Fruit fly (Drosophila melanogaster): Measurements from ENCODE around the gene CG5885.

The CG5885 gene

dm6 chr2L:9887856-9888269, 30.3 kb downstream of the CG5885 start, which contains the start of gene Fkbp59 (continued):
- TF ChIP-seq CG14667 (GFP tag; IDR thresholded peaks at IDR 0.05) (no peak), CG12659 (GFP tag; optimal IDR thresholded peaks at IDR 0.05) (peak; percentile 37), unc-4 (GFP tag; IDR thresholded peaks at IDR 0.05; ENCODE audit: partially characterized antibody) (peak; percentile 60), CG42726 (GFP tag; IDR thresholded peaks at IDR 0.05; ENCODE audit: partially characterized antibody) (peak; percentile 40; the same call in 1 of the 2 replicates), Atf-2 (GFP tag; optimal IDR thresholded peaks at IDR 0.05) (no peak), CG34376 (GFP tag; optimal IDR thresholded peaks at IDR 0.05) (no peak), lov (optimal IDR thresholded peaks at IDR 0.05) (no peak), lov (GFP tag; IDR thresholded peaks at IDR 0.05) (no peak), Trl (optimal IDR thresholded peaks at IDR 0.05) (no peak), Trl (GFP tag; optimal IDR thresholded peaks at IDR 0.05) (no peak), sc (optimal IDR thresholded peaks at IDR 0.05) (no peak), sc (GFP tag; optimal IDR thresholded peaks at IDR 0.05) (no peak), CrebB (tag; optimal IDR thresholded peaks at IDR 0.05) (peak; percentile 20), CG2116 (GFP tag; optimal IDR thresholded peaks at IDR 0.05) (peak; percentile 33), CG13287 (GFP tag; IDR thresholded peaks at IDR 0.05; ENCODE audit: partially characterized antibody) (peak; percentile 82), CG11093 (GFP tag; IDR thresholded peaks at IDR 0.05) (no peak), dpn (GFP tag; optimal IDR thresholded peaks at IDR 0.05) (peak in 1 of 2 experiments; percentile 4), H15 (GFP tag; IDR thresholded peaks at IDR 0.05) (no peak), grn (GFP tag; optimal IDR thresholded peaks at IDR 0.05) (no peak), CG6683 (GFP tag; optimal IDR thresholded peaks at IDR 0.05) (no peak), Ets65A (GFP tag) (no peak), phol (tag; optimal IDR thresholded peaks at IDR 0.05) (peak; percentile 12), sisA (GFP tag; IDR thresholded peaks at IDR 0.05) (no peak), Vsx1 (GFP tag; optimal IDR thresholded peaks at IDR 0.05) (peak; percentile 99), CG34422 (GFP tag; IDR thresholded peaks at IDR 0.05) (peak; percentile 54; the same call in 1 of the 3 replicates), Kr (GFP tag; optimal IDR thresholded peaks at IDR 0.05) (no peak), Dref (GFP tag; IDR thresholded peaks at IDR 0.05) (peak; percentile 40; the same call in 1 of the 2 replicates), row (GFP tag; IDR thresholded peaks at IDR 0.05) (no peak; the same call in 2 of the 3 replicates), CG13296 (GFP tag; optimal IDR thresholded peaks at IDR 0.05) (no peak), Meics (GFP tag; optimal IDR thresholded peaks at IDR 0.05) (no peak), btn (GFP tag; optimal IDR thresholded peaks at IDR 0.05) (no peak), chinmo (GFP tag; IDR thresholded peaks at IDR 0.05; ENCODE audit: partially characterized antibody) (0 out of 4 replicates have a peak, but pooled peaks have one; percentile 46), Ptx1 (GFP tag; IDR thresholded peaks at IDR 0.05) (no peak), CG16813 (GFP tag; IDR thresholded peaks at IDR 0.05; ENCODE audit: partially characterized antibody) (peak; percentile 55), bbx (GFP tag; IDR thresholded peaks at IDR 0.05; ENCODE audit: partially characterized antibody) (peak; percentile 82), her (GFP tag; optimal IDR thresholded peaks at IDR 0.05) (peak; percentile 69), nom (GFP tag; optimal IDR thresholded peaks at IDR 0.05) (peak; percentile 22), lilli (GFP tag; optimal IDR thresholded peaks at IDR 0.05) (peak; percentile 18), Dll (GFP tag; IDR thresholded peaks at IDR 0.05; ENCODE audit: partially characterized antibody) (peak; percentile 62; the same call in 3 of the 4 replicates), nerfin-2 (GFP tag; IDR thresholded peaks at IDR 0.05; ENCODE audit: partially characterized antibody) (peak; percentile 96), stwl (tag; optimal IDR thresholded peaks at IDR 0.05) (peak; percentile 73), CG11695 (GFP tag; IDR thresholded peaks at IDR 0.05) (no peak), CG17612 (GFP tag; IDR thresholded peaks at IDR 0.05) (no peak), Ssrp (tag; optimal IDR thresholded peaks at IDR 0.05) (no peak), bab2 (GFP tag; optimal IDR thresholded peaks at IDR 0.05) (no peak), rib (GFP tag; IDR thresholded peaks at IDR 0.05) (0 out of 2 replicates have a peak, but pooled peaks have one; percentile 47), CG17829 (tag; optimal IDR thresholded peaks at IDR 0.05) (peak; percentile 9), insv (GFP tag; optimal IDR thresholded peaks at IDR 0.05) (peak in 1 of 2 experiments; percentile 43), esg (GFP tag; conservative IDR thresholded peaks at IDR 0.05) (no peak), D (optimal IDR thresholded peaks at IDR 0.05) (no peak), D (GFP tag; optimal IDR thresholded peaks at IDR 0.05) (no peak)
